Fruit fly (Drosophila melanogaster) whole organism, embryonic: Measurements from ENCODE around the gene CG14153.

Source experiments
- Bteb2 ChIP-seq: fragments of 200-800 bp; sonication (Bioruptor generic); optimal IDR thresholded peaks from 2 replicates; lab custom pipeline; 2016; ENCODE audit warnings: missing biosample characterization, missing genetic modification characterization
- CG10274 ChIP-seq: fragments of 200-800 bp; sonication (Bioruptor generic); optimal IDR thresholded peaks from 3 replicates; lab custom pipeline; 2017; ENCODE audit warnings: missing biosample characterization, mild to moderate bottlenecking, missing genetic modification characterization
- CG10366 ChIP-seq: fragments of 200-800 bp; sonication (Bioruptor generic); IDR thresholded peaks from 2 replicates; pipeline ENCODE4 v1.3.6; 2022; ENCODE audit warnings: missing biosample characterization, missing genetic modification characterization
- CG10565 ChIP-seq: fragments of 200-800 bp; sonication (Bioruptor generic); optimal IDR thresholded peaks from 3 replicates; lab custom pipeline; 2016; ENCODE audit warnings: missing biosample characterization, mild to moderate bottlenecking, missing genetic modification characterization
- CG10959 ChIP-seq: fragments of 200-800 bp; sonication (Bioruptor generic); IDR thresholded peaks from 2 replicates; pipeline ENCODE4 v1.3.6; 2022; ENCODE audit warnings: missing biosample characterization, missing genetic modification characterization
- CG11504 ChIP-seq: fragments of 200-800 bp; sonication (Bioruptor generic); optimal IDR thresholded peaks from 3 replicates; lab custom pipeline; 2019; ENCODE audit warnings: missing biosample characterization, mild to moderate bottlenecking, missing genetic modification characterization, moderate library complexity
- CG12299 ChIP-seq: fragments of 200-800 bp; sonication (Bioruptor generic); optimal IDR thresholded peaks from 2 replicates; lab custom pipeline; 2018; ENCODE audit warnings: missing biosample characterization, mild to moderate bottlenecking, missing genetic modification characterization
- CG1233 ChIP-seq: fragments of 200-800 bp; sonication (Bioruptor generic); optimal IDR thresholded peaks from 4 replicates; lab custom pipeline; 2018; ENCODE audit warnings: missing biosample characterization, mild to moderate bottlenecking, missing genetic modification characterization
- CG14050 ChIP-seq: fragments of 200-800 bp; sonication (Bioruptor generic); IDR thresholded peaks from 3 replicates; pipeline ENCODE4 v1.3.6; 2022; ENCODE audit warnings: missing biosample characterization, missing genetic modification characterization
- CG1647 ChIP-seq: fragments of 200-800 bp; sonication (Bioruptor generic); optimal IDR thresholded peaks from 3 replicates; lab custom pipeline; 2016; ENCODE audit warnings: missing biosample characterization, missing genetic modification characterization
- CG17361 ChIP-seq: fragments of 200-800 bp; sonication (Bioruptor generic); IDR thresholded peaks from 3 replicates; pipeline ENCODE4 v1.3.6; 2022; ENCODE audit warnings: missing biosample characterization, missing genetic modification characterization
- CG1832 ChIP-seq: fragments of 200-800 bp; sonication (Bioruptor generic); optimal IDR thresholded peaks from 2 replicates; lab custom pipeline; 2017; ENCODE audit warnings: missing biosample characterization, mild to moderate bottlenecking, missing genetic modification characterization, inconsistent platforms
- CG18764 ChIP-seq: fragments of 200-800 bp; sonication (Bioruptor generic); optimal IDR thresholded peaks from 3 replicates; lab custom pipeline; 2016; ENCODE audit warnings: missing biosample characterization, missing genetic modification characterization
- CG2116 ChIP-seq: fragments of 200-800 bp; sonication (Bioruptor generic); optimal IDR thresholded peaks from 3 replicates; lab custom pipeline; 2018; ENCODE audit warnings: missing biosample characterization, mild to moderate bottlenecking, missing genetic modification characterization
- CG4424 ChIP-seq: fragments of 200-800 bp; sonication (Bioruptor generic); optimal IDR thresholded peaks from 3 replicates; lab custom pipeline; 2016; ENCODE audit warnings: missing biosample characterization, missing genetic modification characterization
- CG7928 ChIP-seq: fragments of 200-800 bp; sonication (Bioruptor generic); optimal IDR thresholded peaks from 2 replicates; lab custom pipeline; 2017; ENCODE audit warnings: missing biosample characterization, mild to moderate bottlenecking, missing genetic modification characterization
- CG8924 ChIP-seq: fragments of 200-800 bp; optimal IDR thresholded peaks from 3 replicates; lab custom pipeline; 2019; ENCODE audit warnings: missing biosample characterization, mild to moderate bottlenecking, missing genetic modification characterization, moderate library complexity
- Deaf1 ChIP-seq: fragments of 200-800 bp; optimal IDR thresholded peaks from 3 replicates; lab custom pipeline; 2019; ENCODE audit warnings: missing biosample characterization, mild to moderate bottlenecking, missing genetic modification characterization, moderate library complexity
- Dll ChIP-seq: fragments of 200-800 bp; sonication (Bioruptor generic); IDR thresholded peaks from 4 replicates; pipeline ENCODE4 v1.3.6; 2022; ENCODE audit warnings: missing biosample characterization, missing genetic modification characterization; ENCODE audit not compliant: partially characterized antibody
- Fer3 ChIP-seq: fragments of 200-800 bp; sonication (Bioruptor generic); optimal IDR thresholded peaks from 2 replicates; lab custom pipeline; 2018; ENCODE audit warnings: missing biosample characterization, mild to moderate bottlenecking, missing genetic modification characterization, moderate library complexity
- Gug ChIP-seq: fragments of 200-800 bp; sonication (Bioruptor generic); IDR thresholded peaks from 4 replicates; pipeline ENCODE4 v1.3.6; 2022; ENCODE audit warnings: missing biosample characterization, missing genetic modification characterization
- HHEX ChIP-seq: fragments of 200-800 bp; sonication (Bioruptor generic); optimal IDR thresholded peaks from 3 replicates; lab custom pipeline; 2017; ENCODE audit warnings: missing biosample characterization, mild to moderate bottlenecking, missing genetic modification characterization, missing genetic modification reagents
- HLH3B ChIP-seq: fragments of 200-800 bp; sonication (Bioruptor generic); IDR thresholded peaks from 2 replicates; pipeline ENCODE4 v1.3.6; 2022; ENCODE audit warnings: missing biosample characterization, missing genetic modification characterization
- Hmx ChIP-seq: fragments of 200-800 bp; sonication (Bioruptor generic); optimal IDR thresholded peaks from 2 replicates; lab custom pipeline; 2016; ENCODE audit warnings: missing biosample characterization, missing genetic modification characterization
- NK7.1 ChIP-seq: fragments of 200-800 bp; sonication (Bioruptor generic); optimal IDR thresholded peaks from 3 replicates; lab custom pipeline; 2016; ENCODE audit warnings: missing biosample characterization, missing genetic modification characterization
- Oli ChIP-seq: fragments of 200-800 bp; sonication (Bioruptor generic); optimal IDR thresholded peaks from 2 replicates; lab custom pipeline; 2018; ENCODE audit warnings: missing biosample characterization, mild to moderate bottlenecking, missing genetic modification characterization, moderate library complexity
- Poxn ChIP-seq: fragments of 200-800 bp; sonication (Bioruptor generic); IDR thresholded peaks from 2 replicates; pipeline ENCODE4 v1.3.6; 2022; ENCODE audit warnings: missing biosample characterization, missing genetic modification characterization
- abd-A ChIP-seq: fragments of 200-800 bp; sonication (Bioruptor generic); optimal IDR thresholded peaks from 3 replicates; lab custom pipeline; 2019; ENCODE audit warnings: missing biosample characterization, mild to moderate bottlenecking, missing genetic modification characterization, moderate library complexity
- bbx ChIP-seq: fragments of 200-800 bp; sonication (Bioruptor generic); IDR thresholded peaks from 2 replicates; pipeline ENCODE4 v1.3.6; 2022; ENCODE audit warnings: missing biosample characterization, missing genetic modification characterization; ENCODE audit not compliant: partially characterized antibody
- bowl ChIP-seq: fragments of 200-800 bp; sonication (Bioruptor generic); IDR thresholded peaks from 2 replicates; pipeline ENCODE4 v1.3.6; 2022; ENCODE audit warnings: missing biosample characterization, missing genetic modification characterization
- bsh ChIP-seq, 2 experiments: fragments of 200-800 bp; sonication (Bioruptor generic); optimal IDR thresholded peaks; 2 replicates each; lab custom pipeline; 2017 to 2018; ENCODE audit warnings: mild to moderate bottlenecking in 2 of 2, missing biosample characterization in 2 of 2, missing genetic modification characterization in 2 of 2, moderate library complexity in 1 of 2
- chn ChIP-seq: fragments of 200-800 bp; sonication (Bioruptor generic); optimal IDR thresholded peaks from 2 replicates; lab custom pipeline; 2016; ENCODE audit warnings: missing biosample characterization, missing genetic modification characterization
- croc ChIP-seq: fragments of 200-800 bp; sonication (Bioruptor generic); conservative IDR thresholded peaks from 3 replicates; pipeline ENCODE4 v1.3.6; 2022; ENCODE audit warnings: missing biosample characterization, missing genetic modification characterization
- en ChIP-seq: fragments of 200-800 bp; sonication (Bioruptor generic); optimal IDR thresholded peaks from 2 replicates; lab custom pipeline; 2016; ENCODE audit warnings: missing biosample characterization, missing genetic modification characterization
- exex ChIP-seq: fragments of 200-800 bp; sonication (Bioruptor generic); optimal IDR thresholded peaks from 4 replicates; lab custom pipeline; 2018; ENCODE audit warnings: missing biosample characterization, mild to moderate bottlenecking, missing genetic modification characterization, moderate library complexity
- fd96Cb ChIP-seq: fragments of 200-800 bp; sonication (Bioruptor generic); optimal IDR thresholded peaks from 2 replicates; lab custom pipeline; 2018; ENCODE audit warnings: missing biosample characterization, mild to moderate bottlenecking, missing genetic modification characterization, moderate library complexity
- fu2 ChIP-seq: fragments of 200-800 bp; sonication (Bioruptor generic); optimal IDR thresholded peaks from 2 replicates; lab custom pipeline; 2016; ENCODE audit warnings: missing biosample characterization, missing genetic modification characterization
- gcm ChIP-seq: fragments of 200-800 bp; sonication (Bioruptor generic); optimal IDR thresholded peaks from 2 replicates; lab custom pipeline; 2019; ENCODE audit warnings: missing biosample characterization, mild to moderate bottlenecking, missing genetic modification characterization, moderate library complexity
- ham ChIP-seq: fragments of 200-800 bp; sonication (Bioruptor generic); IDR thresholded peaks from 2 replicates; pipeline ENCODE4 v1.3.6; 2022; ENCODE audit warnings: missing biosample characterization, missing genetic modification characterization
- ind ChIP-seq: fragments of 200-800 bp; sonication (Bioruptor generic); optimal IDR thresholded peaks from 3 replicates; lab custom pipeline; 2016; ENCODE audit warnings: missing biosample characterization, missing genetic modification characterization
- lbe ChIP-seq: fragments of 200-800 bp; sonication (Bioruptor generic); optimal IDR thresholded peaks from 2 replicates; lab custom pipeline; 2016; ENCODE audit warnings: missing biosample characterization, mild to moderate bottlenecking, missing genetic modification characterization
- lilli ChIP-seq: fragments of 200-800 bp; sonication (Bioruptor generic); optimal IDR thresholded peaks from 3 replicates; lab custom pipeline; 2016; ENCODE audit warnings: missing biosample characterization, missing genetic modification characterization
- lmd ChIP-seq: fragments of 200-800 bp; sonication (Bioruptor generic); IDR thresholded peaks from 2 replicates; pipeline ENCODE4 v1.3.6; 2022; ENCODE audit warnings: missing biosample characterization, missing genetic modification characterization
- mirr ChIP-seq: fragments of 200-800 bp; sonication (Bioruptor generic); optimal IDR thresholded peaks from 3 replicates; lab custom pipeline; 2018; ENCODE audit warnings: missing biosample characterization, mild to moderate bottlenecking, missing genetic modification characterization
- nau ChIP-seq: fragments of 200-800 bp; sonication (Bioruptor generic); optimal IDR thresholded peaks from 3 replicates; lab custom pipeline; 2017; ENCODE audit warnings: missing biosample characterization, mild to moderate bottlenecking, missing genetic modification characterization, missing genetic modification reagents
- onecut ChIP-seq: fragments of 200-800 bp; sonication (Bioruptor generic); IDR thresholded peaks from 2 replicates; pipeline ENCODE4 v1.3.6; 2022; ENCODE audit warnings: missing biosample characterization, missing genetic modification characterization
- org-1 ChIP-seq: fragments of 200-800 bp; sonication (Bioruptor generic); optimal IDR thresholded peaks from 2 replicates; lab custom pipeline; 2017; ENCODE audit warnings: missing biosample characterization, missing genetic modification characterization
- schlank ChIP-seq: fragments of 200-800 bp; sonication (Bioruptor generic); optimal IDR thresholded peaks from 2 replicates; lab custom pipeline; 2018; ENCODE audit warnings: missing biosample characterization, mild to moderate bottlenecking, missing genetic modification characterization
- seq ChIP-seq: fragments of 200-800 bp; sonication (Bioruptor generic); IDR thresholded peaks from 2 replicates; pipeline ENCODE4 v1.3.6; 2022; ENCODE audit warnings: missing biosample characterization, missing genetic modification characterization
- z ChIP-seq: fragments of 200-800 bp; sonication (Bioruptor generic); IDR thresholded peaks from 3 replicates; pipeline ENCODE4 v1.3.6; 2022; ENCODE audit warnings: missing biosample characterization, missing genetic modification characterization

Gene CG14153

dm6 chr3L:10664511-10665062, 21.3 kb downstream of the CG14153 start, which contains the start of gene simj:
simj (plus strand) TSS chr3L:10664739.
- TF ChIP-seq bsh (GFP tag; optimal IDR thresholded peaks at IDR 0.05; lab: Kevin White, UChicago): peak in 1 of 2 experiments; percentile 26
- TF ChIP-seq Hmx (GFP tag; lab: Kevin White, UChicago): no peak
- TF ChIP-seq lilli (GFP tag; lab: Kevin White, UChicago): peak; percentile 66
- peak; percentile 43 for TF ChIP-seq schlank (tag; lab: Kevin White, UChicago)
- TF ChIP-seq lmd: no peak
- peak; percentile 55 for TF ChIP-seq CG11504 (tag; lab: Kevin White, UChicago)
- peak; percentile 64 for TF ChIP-seq CG12299 (tag; lab: Kevin White, UChicago)
- peak; percentile 83 for TF ChIP-seq mirr (GFP tag; lab: Kevin White, UChicago)
- no peak for TF ChIP-seq CG10274
- peak; percentile 67 for TF ChIP-seq exex (tag; lab: Kevin White, UChicago)
- TF ChIP-seq z (GFP tag; lab: Robert Waterston, UW): no peak
- TF ChIP-seq HHEX (GFP tag; lab: Kevin White, UChicago): peak; percentile 39
- TF ChIP-seq Fer3 (tag; lab: Kevin White, UChicago): peak; percentile 41
- TF ChIP-seq CG7928: no peak
- peak; percentile 63 for TF ChIP-seq CG1233 (GFP tag; lab: Kevin White, UChicago)
- TF ChIP-seq Poxn (GFP tag; lab: Robert Waterston, UW): no peak
- peak; percentile 31 for TF ChIP-seq fu2 (GFP tag; lab: Kevin White, UChicago)
- TF ChIP-seq lbe (GFP tag; lab: Kevin White, UChicago): peak; percentile 71
- TF ChIP-seq bbx (GFP tag; lab: Robert Waterston, UW): peak; percentile 95
- TF ChIP-seq CG18764 (GFP tag; lab: Kevin White, UChicago): peak; percentile 5
- TF ChIP-seq Gug: peak; percentile 27; the same call in 1 of the 4 replicates
- no peak for TF ChIP-seq fd96Cb (tag; lab: Kevin White, UChicago)
- no peak for TF ChIP-seq CG1832 (GFP tag; lab: Kevin White, UChicago)
- no peak for TF ChIP-seq Oli (tag; lab: Kevin White, UChicago)
- peak; percentile 34 for TF ChIP-seq Bteb2 (GFP tag; lab: Kevin White, UChicago)
- TF ChIP-seq en (GFP tag; lab: Kevin White, UChicago): no peak
- TF ChIP-seq Deaf1 (tag; lab: Kevin White, UChicago): peak; percentile 60
- TF ChIP-seq chn (GFP tag; lab: Kevin White, UChicago): peak; percentile 41
- TF ChIP-seq Dll (GFP tag; lab: Robert Waterston, UW): peak; percentile 76
- TF ChIP-seq NK7.1 (GFP tag; lab: Kevin White, UChicago): no peak
- no peak for TF ChIP-seq bowl (GFP tag; lab: Robert Waterston, UW)
- TF ChIP-seq croc (GFP tag; lab: Robert Waterston, UW): no peak
- TF ChIP-seq CG10366 (GFP tag; lab: Robert Waterston, UW): no peak
- TF ChIP-seq CG4424: no peak
- peak; percentile 72 for TF ChIP-seq onecut
- peak; percentile 73 for TF ChIP-seq abd-A (tag; lab: Kevin White, UChicago)
- peak; percentile 13 for TF ChIP-seq CG1647 (GFP tag; lab: Kevin White, UChicago)
- TF ChIP-seq ham (GFP tag; lab: Robert Waterston, UW): no peak
- no peak for TF ChIP-seq CG10565 (GFP tag; lab: Kevin White, UChicago)
- no peak for TF ChIP-seq gcm
- TF ChIP-seq seq: no peak
- no peak; the same call in 1 of the 2 replicates for TF ChIP-seq HLH3B (GFP tag; lab: Robert Waterston, UW)
- peak; percentile 65 for TF ChIP-seq CG2116 (GFP tag; lab: Kevin White, UChicago)
- peak; percentile 29; the same call in 1 of the 2 replicates for TF ChIP-seq CG10959 (GFP tag; lab: Robert Waterston, UW)
- TF ChIP-seq CG17361 (GFP tag; lab: Robert Waterston, UW): no peak
- no peak for TF ChIP-seq ind (GFP tag; lab: Kevin White, UChicago)
- no peak for TF ChIP-seq CG14050
- TF ChIP-seq nau: peak; percentile 58
- no peak for TF ChIP-seq org-1 (GFP tag; lab: Kevin White, UChicago)
- TF ChIP-seq CG8924 (tag; lab: Kevin White, UChicago): peak; percentile 81
